Worm (Caenorhabditis elegans) whole organism, late embryonic: ENCODE results near the gene C28D4.4.

ENCODE experiments used
- C08G9.2 ChIP-seq: sonication (generic microtip); optimal IDR thresholded peaks from 2 replicates; lab custom pipeline; 2016; ENCODE audit warnings: mild to moderate bottlenecking, missing genetic modification characterization, moderate library complexity, missing compliant biosample characterization
- F13H6.1 ChIP-seq: sonication (generic microtip); optimal IDR thresholded peaks from 2 replicates; lab custom pipeline; 2016; ENCODE audit warnings: missing genetic modification characterization, missing compliant biosample characterization
- K02D7.2 ChIP-seq: sonication (generic microtip); optimal IDR thresholded peaks from 2 replicates; lab custom pipeline; 2017; ENCODE audit warnings: mild to moderate bottlenecking, missing genetic modification characterization, missing compliant biosample characterization
- ceh-34 ChIP-seq: sonication (generic microtip); optimal IDR thresholded peaks from 2 replicates; lab custom pipeline; 2016; ENCODE audit warnings: mild to moderate bottlenecking, missing genetic modification characterization, missing compliant biosample characterization
- gmeb-2 ChIP-seq: sonication (generic microtip); optimal IDR thresholded peaks from 2 replicates; lab custom pipeline; 2016; ENCODE audit warnings: missing genetic modification characterization, inconsistent platforms, missing compliant biosample characterization
- pqm-1 ChIP-seq: sonication (generic microtip); optimal IDR thresholded peaks from 2 replicates; lab custom pipeline; 2016; ENCODE audit warnings: missing genetic modification characterization, missing compliant biosample characterization
- unc-86 ChIP-seq: sonication (generic microtip); optimal IDR thresholded peaks from 2 replicates; lab custom pipeline; 2016; ENCODE audit warnings: missing genetic modification characterization, missing compliant biosample characterization

DNA sequence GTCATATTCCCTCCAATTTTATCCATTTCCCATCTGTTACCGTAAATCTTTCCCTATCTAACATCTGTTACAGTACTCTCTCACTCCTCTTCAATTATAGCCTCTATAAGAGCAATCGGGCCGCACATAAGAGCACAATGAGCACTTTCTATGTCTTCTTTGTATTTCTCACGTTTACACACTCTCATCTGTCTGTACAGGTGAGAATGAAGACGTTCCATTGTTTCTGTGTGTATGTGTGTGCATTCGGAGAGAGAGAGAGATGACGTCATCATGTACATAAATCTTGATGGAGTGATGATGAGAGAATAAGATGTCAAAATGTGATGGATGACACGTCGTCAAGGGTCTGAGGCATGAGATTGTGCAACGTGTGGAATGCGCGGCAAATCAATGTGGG, 26.0 kb upstream of the C28D4.4 start:
- TF ChIP-seq unc-86 (tag; lab: Kevin White, UChicago) (no peak), C08G9.2 (tag; lab: Kevin White, UChicago) (no peak), K02D7.2 (tag; lab: Kevin White, UChicago) (no peak), pqm-1 (no peak), gmeb-2 (no peak), F13H6.1 (tag; lab: Kevin White, UChicago) (no peak), ceh-34 (tag; lab: Kevin White, UChicago) (no peak)
